Worm (Caenorhabditis elegans): Measurements from ENCODE around the gene Y71H2AM.12.

Y71H2AM.12 gene

DNA sequence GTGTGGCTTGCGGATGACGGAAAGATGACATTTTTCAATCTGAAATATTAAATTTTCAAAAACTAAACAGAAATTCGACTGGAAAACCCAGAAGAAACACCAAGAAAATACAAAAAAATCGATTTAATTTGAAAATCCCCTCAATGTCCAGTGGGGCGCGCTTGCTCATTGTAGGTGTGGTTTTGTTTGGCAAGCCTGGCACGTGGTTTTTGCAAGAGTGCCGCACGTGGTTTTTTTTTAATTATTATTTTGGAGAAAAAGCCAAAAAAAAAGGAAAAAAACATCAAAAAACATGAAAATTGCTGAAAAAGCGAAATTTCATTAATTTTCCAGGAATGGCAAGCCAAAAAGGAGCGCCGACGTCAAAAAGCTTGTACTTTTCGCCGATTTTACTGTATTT lies 34.7 kb upstream of the Y71H2AM.12 start, which contains the start of gene swsn-3 (continued):
- peak; percentile 56 for TF ChIP-seq fkh-10 (GFP tag; optimal IDR thresholded peaks at IDR 0.05)
- TF ChIP-seq dsc-1 (tag; optimal IDR thresholded peaks at IDR 0.05): peak; percentile 91
- TF ChIP-seq dpl-1 (GFP tag; optimal IDR thresholded peaks at IDR 0.05): peak; percentile 77 to 87 (median 84)

ce11 chrIII:2760726-2761125 lies 26.8 kb upstream of the Y71H2AM.12 start, which contains the start of gene pho-9:
Gene pho-9, minus strand, starts transcription at chrIII:2760816.
- TF ChIP-seq mdl-1 (tag; optimal IDR thresholded peaks at IDR 0.05) (peak in 1 of 2 experiments; percentile 7), mab-9 (GFP tag; IDR thresholded peaks at IDR 0.05) (no peak), elt-2 (tag; optimal IDR thresholded peaks at IDR 0.05) (peak; percentile 81), lin-35 (GFP tag; optimal IDR thresholded peaks at IDR 0.05) (peak in 1 of 2 experiments; percentile 31), jun-1 (tag; optimal IDR thresholded peaks at IDR 0.05) (peak; percentile 52)

ce11 chrIII:2759308-2759707 lies 25.4 kb upstream of the Y71H2AM.12 start:
- TF ChIP-seq unc-86 (tag; optimal IDR thresholded peaks at IDR 0.05): no peak
- peak; percentile 43 for TF ChIP-seq elt-2 (tag; optimal IDR thresholded peaks at IDR 0.05)

DNA sequence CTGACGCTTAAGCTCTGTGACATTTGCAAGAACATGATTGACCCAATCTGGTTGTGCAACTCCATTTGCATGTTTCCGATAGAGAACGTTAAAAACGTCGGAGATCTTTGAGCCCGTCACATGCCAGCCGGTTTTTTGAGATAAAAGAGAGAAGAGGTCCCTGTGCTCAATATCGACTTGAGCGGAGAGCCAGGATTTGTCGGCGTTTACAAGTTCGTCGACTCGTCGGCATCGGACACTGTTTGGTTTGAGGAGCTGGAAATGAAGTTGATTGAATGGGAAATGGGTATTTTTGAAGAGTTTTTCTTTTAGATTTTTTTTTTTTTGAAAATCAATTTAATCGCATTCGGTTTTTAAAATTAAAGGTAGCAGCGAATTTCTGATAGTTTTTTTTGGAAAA lies 24.2 kb upstream of the Y71H2AM.12 start:
- TF ChIP-seq efl-1 (optimal IDR thresholded peaks at IDR 0.05) (no peak), efl-1 (GFP tag; optimal IDR thresholded peaks at IDR 0.05 in 1 of 2) (peak in 1 of 2 experiments; percentile 68), F16B12.6 (tag; optimal IDR thresholded peaks at IDR 0.05) (no peak)

- no peak for TF ChIP-seq efl-1 (optimal IDR thresholded peaks at IDR 0.05)
- TF ChIP-seq efl-1 (GFP tag; optimal IDR thresholded peaks at IDR 0.05 in 1 of 2): no peak
- no peak for TF ChIP-seq dpl-1 (GFP tag; optimal IDR thresholded peaks at IDR 0.05)
- TF ChIP-seq ceh-63 (GFP tag; optimal IDR thresholded peaks at IDR 0.05): no peak
- TF ChIP-seq tlp-1 (tag; optimal IDR thresholded peaks at IDR 0.05): no peak
- no peak for TF ChIP-seq unc-30 (tag; optimal IDR thresholded peaks at IDR 0.05)
- TF ChIP-seq egl-13 (tag; optimal IDR thresholded peaks at IDR 0.05): no peak
- no peak for TF ChIP-seq nhr-237 (tag; optimal IDR thresholded peaks at IDR 0.05)
- no peak for TF ChIP-seq nhr-20 (tag; optimal IDR thresholded peaks at IDR 0.05)
Measured at ce11 chrIII:2757478-2757877, 23.6 kb upstream of the Y71H2AM.12 start.

ce11 chrIII:2756260-2756659 lies 22.4 kb upstream of the Y71H2AM.12 start, which contains the start of gene gldi-9:
Gene gldi-9, minus strand, starts transcription at chrIII:2756360.
- TF ChIP-seq xbp-1 (tag; optimal IDR thresholded peaks at IDR 0.05) (no peak), grh-1 (GFP tag; IDR thresholded peaks at IDR 0.05) (no peak), zag-1 (tag; optimal IDR thresholded peaks at IDR 0.05) (no peak), tlp-1 (tag; optimal IDR thresholded peaks at IDR 0.05) (no peak), ces-1 (GFP tag; optimal IDR thresholded peaks at IDR 0.05) (no peak), unc-62 (GFP tag; optimal IDR thresholded peaks at IDR 0.05) (no peak), nhr-28 (tag; optimal IDR thresholded peaks at IDR 0.05) (no peak), ztf-11 (tag; optimal IDR thresholded peaks at IDR 0.05) (no peak), rnt-1 (tag; optimal IDR thresholded peaks at IDR 0.05) (no peak)

ce11 chrIII:2746553-2746952 lies 12.7 kb upstream of the Y71H2AM.12 start, which contains the start of gene Y71H2AM.14:
Gene Y71H2AM.14, minus strand, starts transcription at chrIII:2746653.
- TF ChIP-seq hpl-2 (GFP tag; optimal IDR thresholded peaks at IDR 0.05) (no peak), snpc-4 (tag; optimal IDR thresholded peaks at IDR 0.05) (no peak), mep-1 (tag; optimal IDR thresholded peaks at IDR 0.05) (no peak), sox-4 (tag; optimal IDR thresholded peaks at IDR 0.05) (no peak), lin-35 (GFP tag; optimal IDR thresholded peaks at IDR 0.05) (no peak), F16B12.6 (tag; optimal IDR thresholded peaks at IDR 0.05) (no peak)
